Fruit fly (Drosophila melanogaster) whole organism, prepupa: ENCODE data around the gene Pif1A.

Experiments
- Blimp-1 ChIP-seq: fragments of 200-800 bp; sonication (Bioruptor generic); optimal IDR thresholded peaks from 3 replicates; lab custom pipeline; 2017; ENCODE audit warnings: missing biosample characterization, missing genetic modification characterization, mild to moderate bottlenecking, moderate library complexity, missing genetic modification reagents
- CG10631 ChIP-seq: fragments of 200-800 bp; sonication (Bioruptor generic); optimal IDR thresholded peaks from 2 replicates; lab custom pipeline; 2016; ENCODE audit warnings: missing biosample characterization, missing genetic modification characterization
- CG10669 ChIP-seq: fragments of 200-800 bp; sonication (Bioruptor generic); optimal IDR thresholded peaks from 3 replicates; lab custom pipeline; 2018; ENCODE audit warnings: missing biosample characterization, mild to moderate bottlenecking, missing genetic modification characterization, moderate library complexity
- CG11762 ChIP-seq: fragments of 200-800 bp; sonication (Bioruptor generic); optimal IDR thresholded peaks from 3 replicates; lab custom pipeline; 2016; ENCODE audit warnings: missing biosample characterization, missing genetic modification characterization; ENCODE audit not compliant: insufficient read depth
- CG1621 ChIP-seq: fragments of 200-800 bp; sonication (Bioruptor generic); optimal IDR thresholded peaks from 3 replicates; lab custom pipeline; 2018; ENCODE audit warnings: missing biosample characterization, mild to moderate bottlenecking, missing genetic modification characterization
- CG16779 ChIP-seq: fragments of 200-800 bp; sonication (Bioruptor generic); optimal IDR thresholded peaks from 3 replicates; lab custom pipeline; 2017; ENCODE audit warnings: missing biosample characterization, mild to moderate bottlenecking, missing genetic modification characterization
- CG31627 ChIP-seq: fragments of 200-800 bp; sonication (Bioruptor generic); optimal IDR thresholded peaks from 3 replicates; lab custom pipeline; 2016; ENCODE audit warnings: missing biosample characterization, missing genetic modification characterization
- CG32006 ChIP-seq: fragments of 200-800 bp; sonication (Bioruptor generic); optimal IDR thresholded peaks from 3 replicates; lab custom pipeline; 2017; ENCODE audit warnings: missing biosample characterization, mild to moderate bottlenecking, missing genetic modification characterization
- CG4318 ChIP-seq: fragments of 200-800 bp; sonication (Bioruptor generic); optimal IDR thresholded peaks from 3 replicates; lab custom pipeline; 2017; ENCODE audit warnings: missing biosample characterization, mild to moderate bottlenecking, missing genetic modification characterization
- CG6163 ChIP-seq: fragments of 200-800 bp; sonication (Bioruptor generic); IDR thresholded peaks from 3 replicates; pipeline ENCODE4 v1.3.6; 2022; ENCODE audit warnings: missing biosample characterization, missing genetic modification characterization
- CG6276 ChIP-seq: fragments of 200-800 bp; sonication (Bioruptor generic); optimal IDR thresholded peaks from 2 replicates; lab custom pipeline; 2017; ENCODE audit warnings: missing biosample characterization, mild to moderate bottlenecking, missing genetic modification characterization
- CG6808 ChIP-seq: fragments of 200-800 bp; sonication (Bioruptor generic); optimal IDR thresholded peaks from 3 replicates; lab custom pipeline; 2017; ENCODE audit warnings: missing biosample characterization, missing genetic modification characterization, mild to moderate bottlenecking, moderate library complexity, missing genetic modification reagents
- CG6854 ChIP-seq: fragments of 200-800 bp; sonication (Bioruptor generic); optimal IDR thresholded peaks from 2 replicates; lab custom pipeline; 2017; ENCODE audit warnings: missing biosample characterization, mild to moderate bottlenecking, missing genetic modification characterization
- CG7368 ChIP-seq: fragments of 200-800 bp; sonication (Bioruptor generic); optimal IDR thresholded peaks from 3 replicates; lab custom pipeline; 2016; ENCODE audit warnings: missing biosample characterization, missing genetic modification characterization
- CG8119 ChIP-seq: fragments of 200-800 bp; sonication (Bioruptor generic); IDR thresholded peaks from 3 replicates; pipeline ENCODE4 v1.3.6; 2022; ENCODE audit warnings: missing biosample characterization, missing genetic modification characterization
- CG8319 ChIP-seq: fragments of 200-800 bp; sonication (Bioruptor generic); optimal IDR thresholded peaks from 3 replicates; lab custom pipeline; 2016; ENCODE audit warnings: missing biosample characterization, missing genetic modification characterization
- Eip75B ChIP-seq: fragments of 200-800 bp; sonication (Bioruptor generic); optimal IDR thresholded peaks from 3 replicates; lab custom pipeline; 2016; ENCODE audit warnings: missing biosample characterization, missing genetic modification characterization
- Eip78C ChIP-seq: fragments of 200-800 bp; sonication (Bioruptor generic); peaks from one replicate; lab custom pipeline; 2016; ENCODE audit warnings: missing biosample characterization, missing genetic modification characterization
- Eip93F ChIP-seq: fragments of 200-800 bp; sonication (Bioruptor generic); optimal IDR thresholded peaks from 2 replicates; lab custom pipeline; 2016; ENCODE audit warnings: missing biosample characterization, mild to moderate bottlenecking, missing genetic modification characterization
- Ets21C ChIP-seq: fragments of 200-800 bp; sonication (Bioruptor generic); optimal IDR thresholded peaks from 3 replicates; lab custom pipeline; 2016; ENCODE audit warnings: missing biosample characterization, missing genetic modification characterization
- Gug ChIP-seq: fragments of 200-800 bp; sonication (Bioruptor generic); IDR thresholded peaks from 2 replicates; pipeline ENCODE4 v1.3.6; 2022; ENCODE audit warnings: missing biosample characterization, missing genetic modification characterization
- Hr38 ChIP-seq: sonication (Bioruptor generic); optimal IDR thresholded peaks from 2 replicates; lab custom pipeline; 2016; ENCODE audit warnings: missing biosample characterization, missing genetic modification characterization
- Hr4 ChIP-seq: fragments of 200-800 bp; sonication (Bioruptor generic); optimal IDR thresholded peaks from 3 replicates; lab custom pipeline; 2016; ENCODE audit warnings: missing biosample characterization, missing genetic modification characterization
- Met ChIP-seq: fragments of 200-800 bp; sonication (Bioruptor generic); optimal IDR thresholded peaks from 3 replicates; lab custom pipeline; 2016; ENCODE audit warnings: missing biosample characterization, missing genetic modification characterization
- Smox ChIP-seq: fragments of 200-800 bp; sonication (Bioruptor generic); optimal IDR thresholded peaks from 3 replicates; lab custom pipeline; 2016; ENCODE audit warnings: missing biosample characterization, missing genetic modification characterization
- Sox15 ChIP-seq: fragments of 200-800 bp; sonication (Bioruptor generic); optimal IDR thresholded peaks from 3 replicates; lab custom pipeline; 2016; ENCODE audit warnings: missing biosample characterization, missing genetic modification characterization
- acj6 ChIP-seq: fragments of 200-800 bp; sonication (Bioruptor generic); optimal IDR thresholded peaks from 3 replicates; lab custom pipeline; 2016; ENCODE audit warnings: missing biosample characterization, missing genetic modification characterization
- dac ChIP-seq: fragments of 200-800 bp; sonication (Bioruptor generic); optimal IDR thresholded peaks from 2 replicates; lab custom pipeline; 2017; ENCODE audit warnings: missing biosample characterization, mild to moderate bottlenecking, missing genetic modification characterization
- dsx ChIP-seq: fragments of 200-800 bp; optimal IDR thresholded peaks from 3 replicates; lab custom pipeline; 2019; ENCODE audit warnings: missing biosample characterization, mild to moderate bottlenecking, missing genetic modification characterization, moderate library complexity; ENCODE audit not compliant: poor library complexity, severe bottlenecking
- esn ChIP-seq: fragments of 200-800 bp; sonication (Bioruptor generic); optimal IDR thresholded peaks from 2 replicates; lab custom pipeline; 2016; ENCODE audit warnings: missing biosample characterization, mild to moderate bottlenecking, missing genetic modification characterization, moderate library complexity
- fd85E ChIP-seq: fragments of 200-800 bp; sonication (Bioruptor generic); optimal IDR thresholded peaks from 3 replicates; lab custom pipeline; 2016; ENCODE audit warnings: missing biosample characterization, missing genetic modification characterization
- lz ChIP-seq: fragments of 200-800 bp; sonication (Bioruptor generic); optimal IDR thresholded peaks from 3 replicates; lab custom pipeline; 2016; ENCODE audit warnings: missing biosample characterization, missing genetic modification characterization
- net ChIP-seq: fragments of 200-800 bp; sonication (Bioruptor generic); optimal IDR thresholded peaks from 3 replicates; lab custom pipeline; 2016; ENCODE audit warnings: missing biosample characterization, missing genetic modification characterization
- spab ChIP-seq: fragments of 200-800 bp; sonication (Bioruptor generic); optimal IDR thresholded peaks from 2 replicates; lab custom pipeline; 2017; ENCODE audit warnings: missing biosample characterization, mild to moderate bottlenecking, missing genetic modification characterization, missing genetic modification reagents
- vri ChIP-seq: fragments of 200-800 bp; sonication (Bioruptor generic); optimal IDR thresholded peaks from 3 replicates; lab custom pipeline; 2016; ENCODE audit warnings: missing biosample characterization, mild to moderate bottlenecking, missing genetic modification characterization

Pif1A gene

dm6 chr3R:8773135-8773534 is 27.8 kb downstream of the Pif1A start, which contains the start of gene CG34301:
Gene CG34301 (plus strand): TSS chr3R:8773435.
- TF ChIP-seq vri, result no peak
- no peak for TF ChIP-seq CG11762 (GFP tag; lab: Kevin White, UChicago)
- TF ChIP-seq Met (GFP tag; lab: Kevin White, UChicago), result no peak
- TF ChIP-seq CG31627 (GFP tag; lab: Kevin White, UChicago), result no peak
- TF ChIP-seq CG6163 (GFP tag; lab: Robert Waterston, UW), result no peak
- TF ChIP-seq dac (GFP tag; lab: Kevin White, UChicago), result no peak
- no peak for TF ChIP-seq CG4318 (GFP tag; lab: Kevin White, UChicago)
- no peak for TF ChIP-seq CG6276 (GFP tag; lab: Kevin White, UChicago)
- TF ChIP-seq acj6 (GFP tag; lab: Kevin White, UChicago), result no peak
- no peak for TF ChIP-seq CG1621 (tag; lab: Kevin White, UChicago)

DNA sequence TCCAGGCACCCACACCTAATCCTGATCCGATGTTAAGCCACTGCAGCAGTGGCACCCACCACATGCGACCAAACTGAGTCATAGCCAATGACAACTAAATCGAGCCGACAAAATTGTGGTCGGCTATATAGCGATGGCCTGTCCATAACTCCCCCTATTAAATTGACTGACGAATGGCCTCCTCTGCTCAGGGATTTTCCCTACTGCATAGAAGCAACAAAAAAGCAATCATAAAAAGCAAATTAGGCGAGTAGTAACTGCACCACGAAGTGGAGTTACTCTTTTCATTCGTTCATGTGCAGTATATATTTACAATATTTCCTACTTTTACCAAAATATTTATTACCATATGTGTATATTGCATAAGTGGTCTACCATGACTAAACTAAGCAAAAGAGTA is 28.4 kb downstream of the Pif1A start, which contains the start of gene CG13318:
CG13318 (minus strand) TSS at position 101 of the 400 bp plus-strand sequence.
- no peak for TF ChIP-seq CG8119 (GFP tag; lab: Robert Waterston, UW)
- no peak for TF ChIP-seq vri
- TF ChIP-seq Smox, result no peak
- TF ChIP-seq lz (GFP tag; lab: Kevin White, UChicago), result no peak
- no peak for TF ChIP-seq Hr38 (GFP tag; lab: Kevin White, UChicago)
- TF ChIP-seq CG6163 (GFP tag; lab: Robert Waterston, UW), result no peak
- no peak for TF ChIP-seq acj6 (GFP tag; lab: Kevin White, UChicago)
- TF ChIP-seq Hr4 (GFP tag; lab: Kevin White, UChicago), result no peak
- no peak for TF ChIP-seq CG16779 (tag; lab: Kevin White, UChicago)
- TF ChIP-seq dac (GFP tag; lab: Kevin White, UChicago), result no peak
- TF ChIP-seq CG10631 (GFP tag; lab: Kevin White, UChicago), result no peak
- TF ChIP-seq net, result no peak

DNA sequence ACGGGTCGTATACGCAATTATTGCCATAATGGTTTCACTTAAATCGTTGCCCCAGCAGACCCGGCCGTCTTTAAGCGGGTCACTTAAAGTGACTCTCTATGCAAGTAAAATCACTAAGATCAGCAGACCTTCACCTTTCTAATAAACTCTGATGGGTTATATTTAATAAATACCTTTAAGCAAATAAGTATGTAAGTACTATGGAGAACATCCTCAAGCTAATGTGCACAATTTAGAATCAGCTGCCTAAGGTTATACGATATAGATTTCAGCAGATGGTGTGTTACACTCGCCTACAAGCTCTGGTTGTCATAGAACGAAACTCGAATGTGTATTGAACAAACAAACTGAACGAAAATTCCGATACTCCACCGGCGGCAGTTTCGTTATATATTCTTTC is 31.9 kb downstream of the Pif1A start, which contains the start of gene CG8236:
CG8236 (plus strand) TSS at position 301 of the 400 bp plus-strand sequence.
- TF ChIP-seq dsx (GFP tag; lab: Kevin White, UChicago) (no peak), Blimp-1 (GFP tag; lab: Kevin White, UChicago) (no peak), CG6163 (GFP tag; lab: Robert Waterston, UW) (no peak), Smox (no peak), CG6276 (GFP tag; lab: Kevin White, UChicago) (no peak), Eip93F (GFP tag; lab: Kevin White, UChicago) (no peak), Met (GFP tag; lab: Kevin White, UChicago) (no peak), Eip78C (GFP tag; lab: Kevin White, UChicago) (no peak), lz (GFP tag; lab: Kevin White, UChicago) (no peak), CG32006 (GFP tag; lab: Kevin White, UChicago) (no peak), spab (GFP tag; lab: Kevin White, UChicago) (no peak), CG7368 (no peak), esn (GFP tag; lab: Kevin White, UChicago) (no peak), Gug (GFP tag; lab: Robert Waterston, UW) (no peak), CG6854 (GFP tag; lab: Kevin White, UChicago) (no peak), CG10669 (GFP tag; lab: Kevin White, UChicago) (no peak), Ets21C (GFP tag; lab: Kevin White, UChicago) (no peak)

dm6 chr3R:8767998-8768397 is 33.0 kb downstream of the Pif1A start, which contains the start of the genes CG34135 and CG11768:
Gene CG34135 (minus strand): TSS chr3R:8768191.
Gene CG11768 (minus strand): TSS chr3R:8768200.
- TF ChIP-seq net (no peak), Eip75B (GFP tag; lab: Kevin White, UChicago) (no peak), CG6808 (no peak), Smox (no peak), Sox15 (no peak), CG8319 (no peak), fd85E (no peak), CG6163 (GFP tag; lab: Robert Waterston, UW) (no peak)
- TF ChIP-seq, all 60 proteins: peak for 0
